Worm (Caenorhabditis elegans): ENCODE results near the gene F54B11.11.

The F54B11.11 gene

ce11 chrX:13558667-13559066 lies 19.9 kb upstream of the F54B11.11 start:
- TF ChIP-seq nhr-129 (tag; optimal IDR thresholded peaks at IDR 0.05) = no peak
- TF ChIP-seq F13H6.1 (tag; optimal IDR thresholded peaks at IDR 0.05) = peak; percentile 77
- peak; percentile 39 for TF ChIP-seq sma-9 (GFP tag; optimal IDR thresholded peaks at IDR 0.05)
- no peak for TF ChIP-seq sma-9 (tag; optimal IDR thresholded peaks at IDR 0.05)

- TF ChIP-seq C34F6.9 (tag; optimal IDR thresholded peaks at IDR 0.05) = peak; percentile 18
- peak; percentile 65 for TF ChIP-seq F13H6.1 (tag; optimal IDR thresholded peaks at IDR 0.05)
- TF ChIP-seq sma-9 (GFP tag; optimal IDR thresholded peaks at IDR 0.05) = peak; percentile 72
- TF ChIP-seq sma-9 (tag; optimal IDR thresholded peaks at IDR 0.05) = no peak
- peak; percentile 28 for TF ChIP-seq mab-5 (tag; optimal IDR thresholded peaks at IDR 0.05)
- TF ChIP-seq unc-62 (GFP tag; optimal IDR thresholded peaks at IDR 0.05) = no peak
- TF ChIP-seq unc-55 (GFP tag; optimal IDR thresholded peaks at IDR 0.05) = no peak
- TF ChIP-seq lsy-2 (tag; optimal IDR thresholded peaks at IDR 0.05) = peak in 1 of 2 experiments; percentile 15
These were observed 16.6 kb upstream of the F54B11.11 start for ce11 chrX:13561954-13562353.

- no peak for TF ChIP-seq alr-1 (tag; optimal IDR thresholded peaks at IDR 0.05)
These were observed 12.1 kb upstream of the F54B11.11 start, which contains the start of gene R01E6.2 for ce11 chrX:13566436-13566835. R01E6.2 (minus strand) TSS chrX:13566536.

- no peak for TF ChIP-seq aly-2 (tag; optimal IDR thresholded peaks at IDR 0.05)
- TF ChIP-seq nhr-23 (tag; optimal IDR thresholded peaks at IDR 0.05) = no peak
- TF ChIP-seq elt-3 (tag; optimal IDR thresholded peaks at IDR 0.05) = no peak
- TF ChIP-seq nhr-6 (tag; optimal IDR thresholded peaks at IDR 0.05) = no peak
These were observed 8.7 kb upstream of the F54B11.11 start, which contains the start of gene R01E6.7 for ce11 chrX:13569854-13570253. R01E6.7 (minus strand) TSS chrX:13569954.

- TF ChIP-seq ceh-82 (tag; optimal IDR thresholded peaks at IDR 0.05) (no peak), Y55F3AM.14 (GFP tag; optimal IDR thresholded peaks at IDR 0.05) (no peak), nhr-6 (tag; optimal IDR thresholded peaks at IDR 0.05) (no peak), dmd-4 (tag; optimal IDR thresholded peaks at IDR 0.05) (no peak), egl-27 (tag; optimal IDR thresholded peaks at IDR 0.05) (no peak), ztf-4 (tag; optimal IDR thresholded peaks at IDR 0.05) (no peak), sma-3 (GFP tag; optimal IDR thresholded peaks at IDR 0.05) (no peak)
These were observed 4.6 kb upstream of the F54B11.11 start for ce11 chrX:13574029-13574428.

ce11 chrX:13581820-13582219 lies 3.2 kb downstream of the F54B11.11 start, which contains the start of gene F54B11.10:
F54B11.10 (plus strand) TSS chrX:13582120.
- no peak for TF ChIP-seq nhr-10 (tag; optimal IDR thresholded peaks at IDR 0.05)
- TF ChIP-seq nhr-23 (tag; optimal IDR thresholded peaks at IDR 0.05) = no peak

ce11 chrX:13583895-13584344 lies 5.3 kb downstream of the F54B11.11 start:
- TF ChIP-seq lin-11 (tag; optimal IDR thresholded peaks at IDR 0.05) = peak; percentile 48
- TF ChIP-seq unc-55 (GFP tag; optimal IDR thresholded peaks at IDR 0.05) = peak; percentile 11
- TF ChIP-seq sem-4 (tag; optimal IDR thresholded peaks at IDR 0.05) = peak; percentile 62
- peak; percentile 73 for TF ChIP-seq nhr-25 (tag; optimal IDR thresholded peaks at IDR 0.05)
- no peak for TF ChIP-seq snpc-4 (tag; optimal IDR thresholded peaks at IDR 0.05)
- no peak for TF ChIP-seq nhr-6 (tag; optimal IDR thresholded peaks at IDR 0.05)
- no peak for TF ChIP-seq Y55F3AM.14 (GFP tag; optimal IDR thresholded peaks at IDR 0.05)
- TF ChIP-seq F13H6.1 (tag; optimal IDR thresholded peaks at IDR 0.05) = peak; percentile 65
- TF ChIP-seq alr-1 (tag; optimal IDR thresholded peaks at IDR 0.05) = no peak
- TF ChIP-seq fos-1 (tag; optimal IDR thresholded peaks at IDR 0.05) = peak; percentile 40
- peak; percentile 62 for TF ChIP-seq nhr-129 (tag; optimal IDR thresholded peaks at IDR 0.05)
- no peak for TF ChIP-seq nhr-21 (tag; optimal IDR thresholded peaks at IDR 0.05)
- peak; percentile 32 for TF ChIP-seq mab-5 (tag; optimal IDR thresholded peaks at IDR 0.05)
- TF ChIP-seq lsy-2 (tag; optimal IDR thresholded peaks at IDR 0.05) = peak in 1 of 2 experiments; percentile 12
- TF ChIP-seq ceh-16 (tag; optimal IDR thresholded peaks at IDR 0.05) = peak; percentile 73

All from whole organism, L2 larva.